Worm (Caenorhabditis elegans): ENCODE data around the gene C07E3.4.

C07E3.4 gene

ce11 chrII:10390250-10390821 is 29.7 kb downstream of the C07E3.4 start:
- TF ChIP-seq zag-1 (tag; optimal IDR thresholded peaks at IDR 0.05) (no peak), daf-12 (tag; optimal IDR thresholded peaks at IDR 0.05) (no peak), nfya-1 (tag; optimal IDR thresholded peaks at IDR 0.05; ENCODE audit: insufficient read depth) (peak; percentile 56), ceh-82 (tag; optimal IDR thresholded peaks at IDR 0.05) (no peak), ceh-9 (tag; optimal IDR thresholded peaks at IDR 0.05) (no peak), pha-4 (tag; optimal IDR thresholded peaks at IDR 0.05) (peak; percentile 27), unc-39 (tag; optimal IDR thresholded peaks at IDR 0.05) (no peak), nhr-43 (tag; optimal IDR thresholded peaks at IDR 0.05; ENCODE audit: poor library complexity, severe bottlenecking) (peak; percentile 77), mml-1 (tag; optimal IDR thresholded peaks at IDR 0.05) (peak; percentile 28), egl-5 (tag; optimal IDR thresholded peaks at IDR 0.05) (no peak), fos-1 (tag; optimal IDR thresholded peaks at IDR 0.05) (no peak), nhr-76 (tag; optimal IDR thresholded peaks at IDR 0.05) (no peak), nhr-77 (tag; optimal IDR thresholded peaks at IDR 0.05) (no peak), sea-2 (GFP tag; optimal IDR thresholded peaks at IDR 0.05) (no peak), elt-2 (tag; optimal IDR thresholded peaks at IDR 0.05) (peak; percentile 44), unc-62 (GFP tag; optimal IDR thresholded peaks at IDR 0.05) (no peak), jun-1 (tag; optimal IDR thresholded peaks at IDR 0.05) (peak; percentile 58), egl-27 (tag; optimal IDR thresholded peaks at IDR 0.05) (no peak), R02D3.7 (tag; optimal IDR thresholded peaks at IDR 0.05) (no peak), snpc-4 (tag; optimal IDR thresholded peaks at IDR 0.05) (no peak), nhr-12 (tag; optimal IDR thresholded peaks at IDR 0.05) (no peak), hmg-11 (tag; optimal IDR thresholded peaks at IDR 0.05) (no peak), pqm-1 (tag; optimal IDR thresholded peaks at IDR 0.05) (peak; percentile 61), skn-1 (tag; optimal IDR thresholded peaks at IDR 0.05) (no peak), ama-1 (optimal IDR thresholded peaks at IDR 0.05) (peak; percentile 28), nhr-11 (tag; optimal IDR thresholded peaks at IDR 0.05) (peak; percentile 39), fkh-2 (tag; optimal IDR thresholded peaks at IDR 0.05) (no peak), eor-1 (tag; optimal IDR thresholded peaks at IDR 0.05) (no peak), lsy-12 (tag; optimal IDR thresholded peaks at IDR 0.05) (no peak), ztf-4 (tag; optimal IDR thresholded peaks at IDR 0.05) (no peak), lin-15B (tag; optimal IDR thresholded peaks at IDR 0.05) (no peak), aly-2 (tag; optimal IDR thresholded peaks at IDR 0.05) (no peak), ceh-28 (tag; optimal IDR thresholded peaks at IDR 0.05) (no peak), nhr-28 (tag; optimal IDR thresholded peaks at IDR 0.05) (no peak), nhr-23 (tag; optimal IDR thresholded peaks at IDR 0.05) (peak; percentile 78), nhr-67 (tag; optimal IDR thresholded peaks at IDR 0.05) (no peak), mdl-1 (tag; optimal IDR thresholded peaks at IDR 0.05) (peak; percentile 4), ztf-11 (tag; optimal IDR thresholded peaks at IDR 0.05) (no peak), ceh-16 (tag; optimal IDR thresholded peaks at IDR 0.05) (no peak), elt-1 (tag; optimal IDR thresholded peaks at IDR 0.05) (no peak), elt-3 (tag; optimal IDR thresholded peaks at IDR 0.05) (peak in 1 of 3 experiments; percentile 66), fkh-10 (GFP tag; optimal IDR thresholded peaks at IDR 0.05) (no peak), tbx-2 (tag; optimal IDR thresholded peaks at IDR 0.05) (peak; percentile 18), nhr-237 (tag; optimal IDR thresholded peaks at IDR 0.05) (no peak), ZK546.5 (tag; optimal IDR thresholded peaks at IDR 0.05) (no peak), nhr-25 (tag; optimal IDR thresholded peaks at IDR 0.05) (peak; percentile 71), lin-39 (tag; optimal IDR thresholded peaks at IDR 0.05) (peak; percentile 38)
